Fruit fly (Drosophila melanogaster): ENCODE results near the gene CG43894.

Gene CG43894

DNA sequence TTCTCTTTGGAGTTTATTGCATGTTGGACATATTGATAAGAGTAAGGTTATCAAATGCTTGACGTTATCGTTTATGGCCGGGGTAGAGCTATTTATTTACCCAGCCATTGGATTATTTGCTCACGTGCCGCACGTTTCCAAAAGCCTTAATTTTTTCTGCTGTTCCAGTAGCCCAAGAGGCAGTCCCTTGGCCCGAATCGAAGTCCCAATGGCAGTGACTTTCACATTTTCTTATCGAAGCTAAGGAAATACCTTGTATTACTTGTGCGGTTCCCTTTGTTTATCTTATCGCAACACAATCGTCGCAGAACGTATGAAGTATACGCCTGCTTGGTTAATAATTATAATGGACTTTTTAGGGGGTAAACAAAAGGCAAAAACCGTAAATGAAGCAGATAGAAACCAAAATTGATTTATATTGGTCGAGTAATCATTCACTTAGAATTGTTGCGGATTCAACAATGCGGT is at the start of gene CG43894:
Gene CG43894, plus strand, starts transcription at position 418 of the 468 bp plus-strand sequence.
- TF ChIP-seq CG17801 (GFP tag; optimal IDR thresholded peaks at IDR 0.05; ENCODE audit: partially characterized antibody), result no peak

DNA sequence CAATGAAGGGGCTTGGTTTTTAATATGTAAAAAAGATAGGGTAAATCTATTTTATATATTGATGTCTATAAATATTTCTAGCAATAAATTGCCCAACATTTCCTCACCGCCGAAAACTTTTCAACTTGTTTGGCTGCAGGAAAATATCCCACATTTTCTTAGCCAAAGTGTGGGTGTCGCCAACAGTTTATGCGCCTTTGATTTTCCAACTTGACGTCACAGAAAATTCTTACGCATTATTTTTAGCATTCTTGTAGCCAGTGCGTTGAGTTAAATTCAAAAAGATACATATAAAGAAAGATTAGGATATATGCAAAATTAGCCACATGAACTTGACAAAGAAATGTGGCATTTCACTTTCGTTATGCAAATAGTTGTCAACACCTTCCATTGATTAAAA is 49.7 kb upstream of the CG43894 start:
- no peak for TF ChIP-seq CG17801 (GFP tag; optimal IDR thresholded peaks at IDR 0.05; ENCODE audit: partially characterized antibody)

DNA sequence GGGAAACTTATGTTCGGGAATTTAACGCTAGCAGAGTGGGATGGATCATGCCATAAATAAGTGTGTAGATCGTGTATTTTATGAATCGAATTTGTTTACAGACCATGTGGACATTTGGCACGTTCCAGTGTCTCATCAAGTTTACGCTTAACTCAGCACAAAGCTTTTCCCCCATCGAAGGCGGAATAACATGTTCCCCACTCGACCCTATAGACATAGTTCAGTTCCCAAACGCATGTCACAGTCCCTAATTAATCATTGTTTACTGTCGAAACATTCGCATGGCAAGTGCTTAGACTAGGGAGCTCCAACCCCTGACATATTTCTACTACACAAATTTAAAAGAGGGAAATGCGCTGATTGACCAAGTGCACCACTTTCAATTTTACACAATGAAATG is 48.1 kb upstream of the CG43894 start:
- no peak for TF ChIP-seq CG17801 (GFP tag; optimal IDR thresholded peaks at IDR 0.05; ENCODE audit: partially characterized antibody)

DNA sequence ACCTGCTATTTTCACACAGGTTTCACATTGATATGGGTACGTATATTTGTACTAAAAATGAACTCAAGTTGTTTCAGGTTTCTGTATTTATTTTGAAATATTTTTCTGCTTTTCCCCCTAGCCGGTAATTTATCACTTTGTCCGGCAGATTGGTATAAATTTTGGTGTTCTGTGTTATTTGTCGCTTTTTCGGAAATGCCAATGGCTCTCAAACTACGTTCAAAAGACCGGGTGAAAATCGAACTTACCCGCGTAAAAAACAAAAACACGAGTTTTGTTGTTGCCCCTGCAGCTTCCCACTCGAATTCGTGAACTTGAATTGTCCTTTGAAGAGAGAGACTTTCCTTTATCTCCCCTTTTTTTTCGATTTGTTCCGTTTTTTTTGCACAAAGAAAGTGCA is 47.0 kb upstream of the CG43894 start:
- no peak for TF ChIP-seq CG17801 (GFP tag; optimal IDR thresholded peaks at IDR 0.05; ENCODE audit: partially characterized antibody)

DNA sequence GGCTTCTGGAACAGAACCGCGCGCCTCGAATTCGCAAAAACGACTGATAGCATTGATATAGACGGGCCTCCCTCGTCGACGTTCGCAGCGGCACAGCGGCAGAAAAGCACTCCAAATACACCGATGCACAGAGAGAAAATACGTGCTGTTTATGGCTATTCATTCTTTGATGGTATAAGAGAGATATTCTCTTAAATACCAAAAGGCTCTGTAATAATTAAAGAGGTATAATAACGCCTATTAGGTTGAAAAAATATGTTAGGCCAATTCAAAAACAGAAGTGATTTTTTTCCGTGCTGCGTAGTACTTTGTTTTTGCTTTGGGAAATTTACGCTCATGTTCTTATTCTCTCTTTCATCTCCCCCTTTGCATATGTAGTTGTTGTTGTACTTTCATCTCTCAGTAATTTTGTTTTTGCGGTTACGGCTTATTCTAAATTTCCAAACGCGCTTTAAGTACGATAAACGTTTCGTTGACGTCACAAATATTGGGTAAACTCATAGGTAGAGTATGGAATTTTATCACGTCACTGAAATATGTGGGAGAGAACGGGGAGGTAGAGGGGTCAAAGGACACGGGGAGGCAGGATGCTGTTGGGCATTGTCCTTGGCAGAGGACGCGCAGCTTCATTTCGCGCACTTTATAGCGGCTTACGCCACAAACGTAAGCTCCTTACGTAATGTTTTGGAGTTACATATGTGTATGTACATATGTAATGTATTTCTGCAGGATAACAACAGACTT is 46.3 kb upstream of the CG43894 start, which contains the start of gene nebu:
Gene nebu, minus strand, starts transcription at position 51 of the 744 bp plus-strand sequence.
- peak; percentile 98 for TF ChIP-seq CG17801 (GFP tag; optimal IDR thresholded peaks at IDR 0.05; ENCODE audit: partially characterized antibody)

DNA sequence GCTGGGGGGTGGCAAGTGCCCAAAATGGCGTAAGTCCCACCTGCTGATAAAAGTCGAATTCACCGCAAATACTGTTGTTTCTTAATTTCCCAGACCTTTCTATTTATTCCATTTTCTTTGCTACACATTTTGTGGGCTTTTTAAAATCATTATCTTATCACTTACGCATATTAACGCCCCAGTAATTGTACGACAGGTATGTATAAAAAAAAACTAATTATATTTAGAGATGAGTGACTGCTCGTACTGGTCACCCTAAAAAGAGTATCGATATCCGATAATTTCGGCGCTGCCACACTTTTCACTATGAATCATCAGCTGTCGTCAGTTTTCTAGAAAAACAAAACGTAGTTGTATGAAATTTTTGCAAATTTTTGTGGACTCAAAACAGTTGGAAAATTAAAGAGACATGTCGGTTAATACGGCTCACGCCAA is 39.7 kb upstream of the CG43894 start, which contains the start of the genes CG10948 and Wbp2:
Gene CG10948, minus strand, starts transcription at position 251 of the 435 bp plus-strand sequence.
Gene Wbp2, plus strand, starts transcription at position 299 of the 435 bp plus-strand sequence.
- peak; percentile 86 for TF ChIP-seq CG17801 (GFP tag; optimal IDR thresholded peaks at IDR 0.05; ENCODE audit: partially characterized antibody)

DNA sequence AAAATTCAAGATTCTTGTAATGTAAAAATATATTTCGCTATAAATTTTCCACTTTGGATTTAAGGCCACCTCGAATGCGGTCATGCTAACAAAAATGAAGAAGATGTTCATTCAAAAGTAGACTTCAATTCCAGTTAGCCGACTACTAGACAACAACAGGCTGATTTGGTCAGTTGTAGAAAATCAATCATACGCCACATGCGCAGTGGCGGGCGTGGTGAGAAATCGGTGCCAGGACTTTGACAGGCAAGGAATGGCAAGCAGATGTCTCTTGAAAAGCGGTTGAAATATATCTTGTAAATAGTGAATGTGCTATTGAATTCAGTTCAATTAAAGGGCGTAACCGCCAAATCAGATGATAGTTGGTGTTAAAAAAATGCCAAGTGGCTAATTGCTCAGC is 36.1 kb upstream of the CG43894 start, which contains the start of gene Ent3:
Gene Ent3, plus strand, starts transcription at position 224 of the 400 bp plus-strand sequence.
- no peak for TF ChIP-seq CG17801 (GFP tag; optimal IDR thresholded peaks at IDR 0.05; ENCODE audit: partially characterized antibody)

DNA sequence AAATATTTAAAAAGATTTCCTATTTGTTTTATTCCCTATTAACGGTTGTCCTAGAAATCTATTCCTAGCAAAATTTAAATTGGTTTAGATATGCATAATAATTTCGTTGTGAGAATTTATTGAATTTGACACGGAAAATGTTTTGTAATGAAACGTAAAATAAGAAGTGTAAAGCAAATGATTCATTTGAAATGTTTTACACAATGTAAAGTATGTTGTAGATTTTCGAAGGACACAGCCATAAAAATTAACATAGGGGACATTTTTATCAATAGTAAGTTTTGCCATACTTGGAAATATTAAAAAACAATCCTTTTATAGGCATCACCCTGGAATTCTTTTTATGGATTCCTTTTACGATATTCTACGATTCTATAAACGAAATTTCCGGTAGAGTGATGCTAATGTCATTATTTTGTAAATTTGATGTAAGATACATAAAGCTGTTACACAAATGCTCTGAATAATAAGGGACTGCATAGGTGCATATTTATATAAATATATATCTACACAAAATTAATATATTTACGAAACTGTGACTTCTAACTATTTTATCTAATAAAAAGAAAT is 31.9 kb upstream of the CG43894 start:
- TF ChIP-seq CG17801 (GFP tag; optimal IDR thresholded peaks at IDR 0.05; ENCODE audit: partially characterized antibody), result no peak

DNA sequence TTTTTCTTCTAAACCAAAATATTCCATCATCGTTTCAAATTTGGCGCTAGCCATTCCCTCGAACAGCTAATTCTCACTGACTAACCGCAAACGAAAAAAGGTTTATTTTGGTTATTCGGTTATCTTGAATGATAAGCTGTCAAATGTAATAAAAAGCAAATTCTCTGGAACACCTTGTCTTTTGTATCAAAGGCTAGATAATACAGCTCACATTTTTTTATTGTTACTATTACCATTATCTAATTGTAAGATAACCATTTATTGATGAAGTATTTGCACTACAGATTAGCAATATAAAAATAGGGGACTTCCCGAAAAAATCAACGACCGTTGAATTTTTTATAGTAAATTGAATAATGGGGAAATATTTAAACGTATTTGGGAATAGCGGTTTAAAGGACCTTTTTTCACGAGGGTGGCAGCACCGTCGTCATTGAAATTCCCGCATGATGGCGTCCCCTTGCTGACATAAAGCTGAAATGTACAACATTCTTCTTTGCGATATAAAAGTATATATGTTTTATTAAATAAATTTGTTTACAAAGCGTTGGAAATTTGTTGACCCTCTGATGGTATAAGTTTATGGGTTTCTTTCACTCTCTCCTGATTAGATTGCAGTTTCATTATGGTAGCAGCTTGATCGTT is 28.2 kb upstream of the CG43894 start, which contains the start of gene CG32107:
Gene CG32107, minus strand, starts transcription at position 51 of the 645 bp plus-strand sequence.
- TF ChIP-seq CG17801 (GFP tag; optimal IDR thresholded peaks at IDR 0.05; ENCODE audit: partially characterized antibody), result no peak

DNA sequence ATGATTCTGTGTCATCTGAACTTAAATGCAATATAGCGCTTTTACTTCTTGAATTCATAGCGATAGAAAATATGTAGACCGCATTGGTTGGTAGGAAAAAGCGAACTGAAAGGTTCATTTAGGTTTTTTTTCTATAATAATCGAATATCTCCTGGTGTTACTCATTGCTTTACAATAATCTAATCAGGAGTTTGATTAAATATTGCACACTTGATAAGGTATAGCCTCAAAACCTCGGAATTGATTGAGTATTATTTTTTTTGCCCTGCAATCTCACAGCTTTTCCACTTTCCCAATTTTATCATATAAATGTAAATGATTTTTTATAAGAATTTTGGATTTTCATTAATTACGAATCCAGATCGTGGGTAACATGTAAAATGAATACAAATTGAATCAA is 26.8 kb upstream of the CG43894 start, which contains the start of gene CG10943:
Gene CG10943, minus strand, starts transcription at position 101 of the 400 bp plus-strand sequence.
- TF ChIP-seq CG17801 (GFP tag; optimal IDR thresholded peaks at IDR 0.05; ENCODE audit: partially characterized antibody), result no peak

DNA sequence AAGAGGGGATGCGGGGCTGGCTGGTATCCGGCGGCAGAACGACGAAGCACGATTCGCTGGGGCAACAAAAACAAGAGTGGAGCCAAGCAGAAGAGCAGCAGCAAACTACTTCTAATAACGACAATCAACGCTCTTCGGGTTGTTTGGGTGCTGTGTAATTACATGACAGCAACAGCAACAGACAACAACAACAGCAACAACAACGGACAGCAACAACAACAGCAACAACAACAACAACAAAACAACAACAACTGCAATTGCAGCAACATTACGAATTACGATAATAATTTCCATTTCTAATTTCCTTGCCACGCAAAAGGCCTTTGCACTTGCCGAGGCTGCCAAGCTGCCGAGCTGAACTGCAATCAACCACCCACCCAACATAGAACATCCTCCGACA is 25.1 kb upstream of the CG43894 start:
- no peak for TF ChIP-seq CG17801 (GFP tag; optimal IDR thresholded peaks at IDR 0.05; ENCODE audit: partially characterized antibody)

DNA sequence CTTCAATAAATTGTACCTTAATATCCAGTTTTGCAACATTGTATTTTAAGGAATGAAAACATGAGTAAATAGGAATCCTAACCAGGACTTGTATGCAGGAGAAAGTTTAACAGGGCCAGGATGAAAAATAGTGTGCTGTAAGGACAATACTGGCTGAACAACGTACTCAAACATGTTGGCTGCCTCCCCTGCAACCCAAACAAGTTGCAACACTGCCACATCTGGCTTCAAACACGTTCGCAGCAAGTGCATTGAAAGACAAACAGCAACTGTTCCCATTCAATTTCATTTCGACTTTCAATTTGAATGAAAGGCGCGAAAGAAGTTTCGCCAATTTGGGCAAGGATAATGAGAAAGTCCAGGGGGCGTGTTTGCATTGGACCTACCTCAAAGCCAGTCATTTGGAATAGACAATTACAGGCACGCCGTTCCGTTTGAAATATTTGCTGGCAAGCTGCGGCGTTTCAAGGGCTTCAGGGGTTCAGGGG is 21.6 kb upstream of the CG43894 start:
- TF ChIP-seq CG17801 (GFP tag; optimal IDR thresholded peaks at IDR 0.05; ENCODE audit: partially characterized antibody), result no peak

DNA sequence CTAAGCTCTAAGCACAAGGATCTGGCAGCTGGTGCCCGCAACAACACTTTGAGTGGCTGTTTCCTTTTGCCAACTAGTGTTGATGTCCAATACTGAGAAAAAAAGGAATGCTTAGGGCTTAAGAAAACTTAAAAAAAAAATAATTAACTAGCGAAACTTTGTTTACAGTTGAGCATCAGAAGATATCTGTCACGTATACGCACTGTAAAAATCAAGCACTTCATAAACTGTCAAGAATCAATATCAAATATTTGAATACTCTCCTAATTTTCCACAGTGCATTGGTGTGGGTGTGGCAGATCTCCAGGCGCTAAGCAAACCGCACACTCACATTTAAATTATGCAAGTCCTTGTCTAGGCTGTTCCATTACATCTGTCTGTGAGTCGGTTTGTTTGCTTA is 15.4 kb upstream of the CG43894 start:
- no peak for TF ChIP-seq CG17801 (GFP tag; optimal IDR thresholded peaks at IDR 0.05; ENCODE audit: partially characterized antibody)

DNA sequence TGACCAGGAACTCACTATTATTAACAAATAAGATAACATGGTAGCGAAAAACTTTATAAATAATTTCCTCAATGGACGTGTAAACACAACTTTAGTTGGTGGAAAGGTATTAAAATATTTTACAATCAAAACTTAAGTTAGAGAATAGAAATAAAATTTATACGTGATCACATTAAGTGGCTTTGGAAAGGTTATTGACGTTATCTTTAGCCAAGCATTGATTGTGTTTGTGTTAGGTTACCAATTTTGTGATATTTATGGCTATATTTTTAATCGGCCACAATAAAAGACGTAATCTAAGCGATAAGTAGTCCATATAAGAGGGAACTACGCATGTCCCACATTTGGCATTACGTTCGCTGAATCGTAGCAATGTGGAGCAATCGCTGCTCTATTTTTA is 4.9 kb upstream of the CG43894 start, which contains the start of gene CG14120:
Gene CG14120, plus strand, starts transcription at position 360 of the 400 bp plus-strand sequence.
- no peak for TF ChIP-seq CG17801 (GFP tag; optimal IDR thresholded peaks at IDR 0.05; ENCODE audit: partially characterized antibody)

All from ovary, adult (tissue).